Fruit fly (Drosophila melanogaster): Measurements from ENCODE around the gene CG6282.

DNA sequence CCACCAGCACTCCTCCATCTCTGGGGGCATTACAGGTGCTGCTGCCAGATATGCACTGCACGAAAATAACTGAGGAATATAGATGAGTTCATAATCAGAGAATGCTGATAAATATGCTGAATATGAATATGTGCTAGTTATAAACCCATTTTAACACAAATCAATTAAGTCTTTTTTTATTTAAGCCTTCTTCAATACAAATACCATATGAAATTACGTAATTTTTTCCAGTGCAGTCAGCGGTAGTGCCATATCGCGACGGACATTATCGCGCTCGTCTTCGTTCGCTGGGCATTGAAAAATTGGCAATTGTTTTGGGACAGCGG, 52.9 kb downstream of the CG6282 start:
- TF ChIP-seq CG12605 (GFP tag; IDR thresholded peaks at IDR 0.05) (no peak), CG10348 (GFP tag; IDR thresholded peaks at IDR 0.05) (no peak), EcR (GFP tag; optimal IDR thresholded peaks at IDR 0.05) (peak; percentile 85), CG15710 (tag; optimal IDR thresholded peaks at IDR 0.05) (peak; percentile 91), rn (GFP tag; IDR thresholded peaks at IDR 0.05) (peak; percentile 47; the same call in 1 of the 2 replicates), CG17806 (tag; optimal IDR thresholded peaks at IDR 0.05) (peak; percentile 89), CG9948 (tag; optimal IDR thresholded peaks at IDR 0.05) (peak; percentile 85), Ets98B (GFP tag; IDR thresholded peaks at IDR 0.05) (peak; percentile 53; the same call in 1 of the 2 replicates), CG8159 (tag; optimal IDR thresholded peaks at IDR 0.05) (peak; percentile 95), Pif1A (GFP tag; optimal IDR thresholded peaks at IDR 0.05) (peak; percentile 88), CG4496 (GFP tag; IDR thresholded peaks at IDR 0.05) (peak; percentile 88), CG32121 (GFP tag; IDR thresholded peaks at IDR 0.05) (peak; percentile 81), CG34367 (tag; optimal IDR thresholded peaks at IDR 0.05) (peak; percentile 78)

All from whole organism, pupa.